Worm (Caenorhabditis elegans) whole organism, L3 larva: Measurements from ENCODE around the gene ZK1320.2.
A peak's percentile ranks its signal among the peaks of the same experiment; 100 is the strongest.

ENCODE experiments used
- ama-1 ChIP-seq: fragments of 150-350 bp; optimal IDR thresholded peaks from 2 replicates; lab custom pipeline; 2018
- elt-1 ChIP-seq: fragments of 150-350 bp; optimal IDR thresholded peaks from 2 replicates; lab custom pipeline; 2014; ENCODE audit warnings: missing biosample characterization, missing genetic modification characterization
- jun-1 ChIP-seq: fragments of 150-350 bp; optimal IDR thresholded peaks from 2 replicates; lab custom pipeline; 2014; ENCODE audit warnings: missing biosample characterization, missing genetic modification reagents, missing genetic modification characterization
- nhr-12 ChIP-seq: fragments of 150-350 bp; optimal IDR thresholded peaks from 2 replicates; lab custom pipeline; 2014; ENCODE audit warnings: missing biosample characterization, missing genetic modification characterization

DNA sequence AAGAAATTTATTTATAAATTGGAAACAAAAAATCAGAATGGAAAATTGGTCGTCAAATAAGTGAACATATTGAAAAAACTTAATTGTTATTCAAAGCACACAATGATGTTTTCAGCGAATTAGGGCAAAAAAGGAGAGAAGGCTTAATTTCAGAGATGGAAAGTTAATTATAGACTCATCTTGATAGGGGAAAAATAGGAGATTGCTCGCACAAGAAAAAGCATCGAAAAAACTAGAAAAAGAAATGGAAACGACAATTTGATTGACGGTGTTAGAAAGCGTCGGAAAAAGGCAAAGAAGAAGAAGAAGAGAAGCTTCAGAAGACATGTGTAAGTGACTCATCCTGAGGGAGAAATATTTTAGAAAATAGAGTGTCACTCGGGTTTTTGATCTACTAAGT is 37.1 kb upstream of the ZK1320.2 start:
- TF ChIP-seq elt-1 (tag; lab: Kevin White, UChicago) (peak; percentile 86), jun-1 (tag; lab: Kevin White, UChicago) (no peak), ama-1 (no peak), nhr-12 (tag; lab: Kevin White, UChicago) (no peak)
